Fruit fly (Drosophila melanogaster) whole organism, embryonic: ENCODE measurements around the gene spel1.
A peak's percentile ranks its signal among the peaks of the same experiment; 100 is the strongest.

ENCODE experiments used
- Adf1 ChIP-seq: fragments of 200-800 bp; sonication (Bioruptor generic); IDR thresholded peaks from 2 replicates; pipeline ENCODE4 v1.3.6; 2022; ENCODE audit warnings: missing biosample characterization, missing genetic modification characterization
- Atf-2 ChIP-seq: fragments of 200-800 bp; sonication (Bioruptor generic); optimal IDR thresholded peaks from 2 replicates; lab custom pipeline; 2016; ENCODE audit warnings: missing biosample characterization, missing genetic modification characterization
- B-H2 ChIP-seq: fragments of 200-800 bp; sonication (Bioruptor generic); optimal IDR thresholded peaks from 2 replicates; lab custom pipeline; 2018; ENCODE audit warnings: missing biosample characterization, mild to moderate bottlenecking, missing genetic modification characterization
- Bgb ChIP-seq: fragments of 200-800 bp; sonication (Bioruptor generic); IDR thresholded peaks from 2 replicates; pipeline ENCODE4 v1.3.6; 2022; ENCODE audit warnings: missing biosample characterization, missing genetic modification characterization; ENCODE audit not compliant: partially characterized antibody
- BtbVII ChIP-seq: fragments of 200-800 bp; sonication (Bioruptor generic); optimal IDR thresholded peaks from 3 replicates; lab custom pipeline; 2017; ENCODE audit warnings: missing biosample characterization, mild to moderate bottlenecking, missing genetic modification characterization
- Bteb2 ChIP-seq: fragments of 200-800 bp; sonication (Bioruptor generic); optimal IDR thresholded peaks from 2 replicates; lab custom pipeline; 2016; ENCODE audit warnings: missing biosample characterization, missing genetic modification characterization
- CG10431 ChIP-seq: fragments of 200-800 bp; sonication (Bioruptor generic); optimal IDR thresholded peaks from 3 replicates; lab custom pipeline; 2018; ENCODE audit warnings: missing biosample characterization, mild to moderate bottlenecking, missing genetic modification characterization
- CG10462 ChIP-seq: fragments of 200-800 bp; sonication (Bioruptor generic); optimal IDR thresholded peaks from 2 replicates; lab custom pipeline; 2016; ENCODE audit warnings: missing biosample characterization, missing genetic modification characterization
- CG11504 ChIP-seq: fragments of 200-800 bp; sonication (Bioruptor generic); optimal IDR thresholded peaks from 3 replicates; lab custom pipeline; 2019; ENCODE audit warnings: missing biosample characterization, mild to moderate bottlenecking, missing genetic modification characterization, moderate library complexity
- CG13624 ChIP-seq: fragments of 200-800 bp; sonication (Bioruptor generic); optimal IDR thresholded peaks from 2 replicates; lab custom pipeline; 2016; ENCODE audit warnings: missing biosample characterization, missing genetic modification characterization
- CG15479 ChIP-seq: fragments of 200-800 bp; sonication (Bioruptor generic); optimal IDR thresholded peaks from 3 replicates; lab custom pipeline; 2019; ENCODE audit warnings: missing biosample characterization, mild to moderate bottlenecking, missing genetic modification characterization, moderate library complexity
- CG16815 ChIP-seq: fragments of 200-800 bp; sonication (Bioruptor generic); optimal IDR thresholded peaks from 3 replicates; lab custom pipeline; 2017; ENCODE audit warnings: missing biosample characterization, mild to moderate bottlenecking, missing genetic modification characterization
- CG1792 ChIP-seq: fragments of 200-800 bp; sonication (Bioruptor generic); optimal IDR thresholded peaks from 2 replicates; lab custom pipeline; 2016; ENCODE audit warnings: missing biosample characterization, missing genetic modification characterization
- CG18011 ChIP-seq: fragments of 200-800 bp; sonication (Bioruptor generic); optimal IDR thresholded peaks from 2 replicates; lab custom pipeline; 2017; ENCODE audit warnings: missing biosample characterization, missing genetic modification characterization, mild to moderate bottlenecking, moderate library complexity, missing genotype
- CG18476 ChIP-seq: fragments of 200-800 bp; sonication (Bioruptor generic); optimal IDR thresholded peaks from 2 replicates; lab custom pipeline; 2016; ENCODE audit warnings: missing biosample characterization, mild to moderate bottlenecking, missing genetic modification characterization
- CG2129 ChIP-seq: fragments of 200-800 bp; sonication (Bioruptor generic); IDR thresholded peaks from 2 replicates; pipeline ENCODE4 v1.3.6; 2022; ENCODE audit warnings: missing biosample characterization, missing genetic modification characterization; ENCODE audit not compliant: partially characterized antibody
- CG30403 ChIP-seq: fragments of 200-800 bp; sonication (Bioruptor generic); optimal IDR thresholded peaks from 3 replicates; lab custom pipeline; 2016; ENCODE audit warnings: missing biosample characterization, missing genetic modification characterization
- CG32532 ChIP-seq: fragments of 200-800 bp; sonication (Bioruptor generic); IDR thresholded peaks from 2 replicates; pipeline ENCODE4 v1.3.6; 2022; ENCODE audit warnings: missing biosample characterization, missing genetic modification characterization
- CG32772 ChIP-seq: fragments of 200-800 bp; sonication (Bioruptor generic); IDR thresholded peaks from 2 replicates; pipeline ENCODE4 v1.3.6; 2022; ENCODE audit warnings: missing biosample characterization, missing genetic modification characterization
- CG34224 ChIP-seq: fragments of 200-800 bp; sonication (Bioruptor generic); IDR thresholded peaks from 3 replicates; pipeline ENCODE4 v1.3.6; 2022; ENCODE audit warnings: missing biosample characterization, missing genetic modification characterization; ENCODE audit not compliant: partially characterized antibody
- CG34422 ChIP-seq: fragments of 200-800 bp; sonication (Bioruptor generic); IDR thresholded peaks from 3 replicates; pipeline ENCODE4 v1.3.6; 2022; ENCODE audit warnings: missing biosample characterization, missing genetic modification characterization
- CG4730 ChIP-seq: fragments of 200-800 bp; sonication (Bioruptor generic); IDR thresholded peaks from 2 replicates; pipeline ENCODE4 v1.3.6; 2022; ENCODE audit warnings: missing biosample characterization, missing genetic modification characterization
- CG5180 ChIP-seq: fragments of 200-800 bp; sonication (Bioruptor generic); optimal IDR thresholded peaks from 3 replicates; lab custom pipeline; 2017; ENCODE audit warnings: missing biosample characterization, missing genetic modification characterization, mild to moderate bottlenecking, moderate library complexity, missing genetic modification reagents
- CG8290 ChIP-seq, 3 experiments: fragments of 200-800 bp; sonication (Bioruptor generic); optimal IDR thresholded peaks; 2 replicates each; lab custom pipeline; 2016 to 2019; ENCODE audit warnings: missing biosample characterization in 3 of 3, missing genetic modification characterization in 3 of 3, mild to moderate bottlenecking in 2 of 3, moderate library complexity in 1 of 3
- CHES-1-like ChIP-seq: fragments of 200-800 bp; sonication (Bioruptor generic); optimal IDR thresholded peaks from 2 replicates; lab custom pipeline; 2016; ENCODE audit warnings: missing biosample characterization, missing genetic modification characterization
- Dbx ChIP-seq: fragments of 200-800 bp; sonication (Bioruptor generic); IDR thresholded peaks from 3 replicates; pipeline ENCODE4 v1.3.6; 2022; ENCODE audit warnings: missing biosample characterization, missing genetic modification characterization
- Dek ChIP-seq: fragments of 200-800 bp; sonication (Bioruptor generic); optimal IDR thresholded peaks from 3 replicates; lab custom pipeline; 2019; ENCODE audit warnings: missing biosample characterization, mild to moderate bottlenecking, missing genetic modification characterization, moderate library complexity
- Doc3 ChIP-seq: fragments of 200-800 bp; sonication (Bioruptor generic); IDR thresholded peaks from 3 replicates; pipeline ENCODE4 v1.3.6; 2022; ENCODE audit warnings: missing biosample characterization, missing genetic modification characterization; ENCODE audit not compliant: partially characterized antibody
- Drgx ChIP-seq: fragments of 200-800 bp; sonication (Bioruptor generic); IDR thresholded peaks from 2 replicates; pipeline ENCODE4 v1.3.6; 2022; ENCODE audit warnings: missing biosample characterization, missing genetic modification characterization
- Fer2 ChIP-seq: fragments of 200-800 bp; sonication (Bioruptor generic); optimal IDR thresholded peaks from 2 replicates; lab custom pipeline; 2018; ENCODE audit warnings: missing biosample characterization, mild to moderate bottlenecking, missing genetic modification characterization, moderate library complexity
- Gug ChIP-seq: fragments of 200-800 bp; sonication (Bioruptor generic); IDR thresholded peaks from 4 replicates; pipeline ENCODE4 v1.3.6; 2022; ENCODE audit warnings: missing biosample characterization, missing genetic modification characterization
- Hr78 ChIP-seq, 2 experiments: fragments of 200-800 bp in 1 of 2; fragments of >200 bp in 1 of 2; sonication (Bioruptor generic) in 1 of 2; optimal IDR thresholded peaks; 2 replicates each; lab custom pipeline; 2017 to 2019; ENCODE audit warnings: missing biosample characterization in 2 of 2, missing genetic modification characterization in 2 of 2, mild to moderate bottlenecking in 1 of 2, moderate library complexity in 1 of 2
- Oli ChIP-seq: fragments of 200-800 bp; sonication (Bioruptor generic); optimal IDR thresholded peaks from 2 replicates; lab custom pipeline; 2018; ENCODE audit warnings: missing biosample characterization, mild to moderate bottlenecking, missing genetic modification characterization, moderate library complexity
- Ssrp ChIP-seq: fragments of 200-800 bp; sonication (Bioruptor generic); optimal IDR thresholded peaks from 2 replicates; lab custom pipeline; 2018; ENCODE audit warnings: missing biosample characterization, mild to moderate bottlenecking, missing genetic modification characterization, moderate library complexity
- cg ChIP-seq: fragments of 200-800 bp; sonication (Bioruptor generic); optimal IDR thresholded peaks from 3 replicates; lab custom pipeline; 2019; ENCODE audit warnings: missing biosample characterization, mild to moderate bottlenecking, missing genetic modification characterization, moderate library complexity
- chif ChIP-seq, 2 experiments: fragments of 200-800 bp; sonication (Bioruptor generic); optimal IDR thresholded peaks; 3 replicates each; lab custom pipeline; 2016; ENCODE audit warnings: missing biosample characterization in 2 of 2, missing genetic modification characterization in 2 of 2
- dmrt99B ChIP-seq: fragments of 200-800 bp; sonication (Bioruptor generic); optimal IDR thresholded peaks from 2 replicates; lab custom pipeline; 2018; ENCODE audit warnings: missing biosample characterization, mild to moderate bottlenecking, missing genetic modification characterization, moderate library complexity
- eyg ChIP-seq: fragments of 200-800 bp; sonication (Bioruptor generic); optimal IDR thresholded peaks from 3 replicates; lab custom pipeline; 2016; ENCODE audit warnings: missing biosample characterization, missing genetic modification characterization
- her ChIP-seq: fragments of 200-800 bp; sonication (Bioruptor generic); optimal IDR thresholded peaks from 2 replicates; lab custom pipeline; 2016; ENCODE audit warnings: missing biosample characterization, missing genetic modification characterization
- lilli ChIP-seq: fragments of 200-800 bp; sonication (Bioruptor generic); optimal IDR thresholded peaks from 3 replicates; lab custom pipeline; 2016; ENCODE audit warnings: missing biosample characterization, missing genetic modification characterization
- lmd ChIP-seq: fragments of 200-800 bp; sonication (Bioruptor generic); IDR thresholded peaks from 2 replicates; pipeline ENCODE4 v1.3.6; 2022; ENCODE audit warnings: missing biosample characterization, missing genetic modification characterization
- nau ChIP-seq: fragments of 200-800 bp; sonication (Bioruptor generic); optimal IDR thresholded peaks from 3 replicates; lab custom pipeline; 2017; ENCODE audit warnings: missing biosample characterization, mild to moderate bottlenecking, missing genetic modification characterization, missing genetic modification reagents
- pita ChIP-seq: fragments of 200-800 bp; sonication (Bioruptor generic); optimal IDR thresholded peaks from 2 replicates; lab custom pipeline; 2017; ENCODE audit warnings: missing biosample characterization, mild to moderate bottlenecking, missing genetic modification characterization
- scrt ChIP-seq: fragments of 200-800 bp; sonication (Bioruptor generic); optimal IDR thresholded peaks from 2 replicates; lab custom pipeline; 2018; ENCODE audit warnings: missing biosample characterization, mild to moderate bottlenecking, missing genetic modification characterization, moderate library complexity
- slbo ChIP-seq: fragments of 200-800 bp; sonication (Bioruptor generic); IDR thresholded peaks from 2 replicates; pipeline ENCODE4 v1.3.6; 2022; ENCODE audit warnings: missing biosample characterization, missing genetic modification characterization
- tx ChIP-seq: fragments of 200-800 bp; sonication (Bioruptor generic); optimal IDR thresholded peaks from 2 replicates; lab custom pipeline; 2016; ENCODE audit warnings: missing biosample characterization, missing genetic modification characterization
- wdn ChIP-seq: fragments of 200-800 bp; sonication (Bioruptor generic); IDR thresholded peaks from 2 replicates; pipeline ENCODE4 v1.3.6; 2022; ENCODE audit warnings: missing biosample characterization, missing genetic modification characterization

spel1 gene

dm6 chr2L:14355033-14355851, 6.6 kb upstream of the spel1 start, which contains the start of gene Rab14 (continued):
- TF ChIP-seq B-H2, result peak; percentile 75
- TF ChIP-seq CG5180 (GFP tag; lab: Kevin White, UChicago), result peak; percentile 60
- TF ChIP-seq Atf-2, result peak; percentile 30
- TF ChIP-seq Bteb2 (GFP tag; lab: Kevin White, UChicago), result peak; percentile 33
- TF ChIP-seq CG32532 (GFP tag; lab: Robert Waterston, UW), result peak; percentile 91
- peak; percentile 48 for TF ChIP-seq CG15479 (GFP tag; lab: Kevin White, UChicago)
- TF ChIP-seq CG13624 (GFP tag; lab: Kevin White, UChicago), result peak; percentile 76
- peak; percentile 80 for TF ChIP-seq Dbx (GFP tag; lab: Robert Waterston, UW)
- peak; percentile 70; the same call in 1 of the 3 replicates for TF ChIP-seq Doc3 (GFP tag; lab: Robert Waterston, UW)
- TF ChIP-seq Bgb (GFP tag; lab: Robert Waterston, UW), result peak; percentile 91
- TF ChIP-seq CHES-1-like (GFP tag; lab: Kevin White, UChicago), result peak; percentile 85
- peak; percentile 32 for TF ChIP-seq Adf1
- peak; percentile 87 for TF ChIP-seq Dek
- TF ChIP-seq CG8290 (GFP tag; optimal IDR thresholded peaks at IDR 0.05; lab: Kevin White, UChicago), result peak; percentile 31
- TF ChIP-seq CG8290 (tag; optimal IDR thresholded peaks at IDR 0.05; lab: Kevin White, UChicago), result peak in 1 of 2 experiments; percentile 78
- peak; percentile 77 for TF ChIP-seq BtbVII (GFP tag; lab: Kevin White, UChicago)
- peak; percentile 50 for TF ChIP-seq CG18011 (GFP tag; lab: Kevin White, UChicago)
- peak; percentile 89 for TF ChIP-seq CG34224
- peak; percentile 92 for TF ChIP-seq cg (GFP tag; lab: Kevin White, UChicago)
- TF ChIP-seq lmd (GFP tag; lab: Robert Waterston, UW), result peak; percentile 78
- peak; percentile 53 for TF ChIP-seq CG16815 (GFP tag; lab: Kevin White, UChicago)
- peak; percentile 82 for TF ChIP-seq CG30403 (GFP tag; lab: Kevin White, UChicago)
- TF ChIP-seq dmrt99B (tag; lab: Kevin White, UChicago), result peak; percentile 83
- peak; percentile 51 for TF ChIP-seq nau (GFP tag; lab: Kevin White, UChicago)
- TF ChIP-seq slbo (GFP tag; lab: Robert Waterston, UW), result peak; percentile 87
- TF ChIP-seq Ssrp, result peak; percentile 73
- peak; percentile 90 for TF ChIP-seq CG34422
- no peak for TF ChIP-seq eyg (GFP tag; lab: Kevin White, UChicago)
- TF ChIP-seq her (GFP tag; lab: Kevin White, UChicago), result peak; percentile 57
- peak; percentile 88 for TF ChIP-seq lilli (GFP tag; lab: Kevin White, UChicago)
- peak; percentile 49 for TF ChIP-seq CG32772 (GFP tag; lab: Robert Waterston, UW)
- TF ChIP-seq Hr78 (GFP tag; optimal IDR thresholded peaks at IDR 0.05; lab: Kevin White, UChicago), result no peak
- TF ChIP-seq CG10431, result peak; percentile 55
- peak; percentile 85 for TF ChIP-seq Drgx (GFP tag; lab: Robert Waterston, UW)
- TF ChIP-seq tx, result peak; percentile 60
- TF ChIP-seq CG10462 (GFP tag; lab: Kevin White, UChicago), result peak; percentile 48
- peak; percentile 76; the same call in 3 of the 4 replicates for TF ChIP-seq Gug (GFP tag; lab: Robert Waterston, UW)
- peak; percentile 75 for TF ChIP-seq Fer2 (tag; lab: Kevin White, UChicago)
- TF ChIP-seq CG4730 (GFP tag; lab: Robert Waterston, UW), result peak; percentile 49
- peak; percentile 83 for TF ChIP-seq wdn (GFP tag; lab: Robert Waterston, UW)
- no peak for TF ChIP-seq pita
- TF ChIP-seq CG11504, result peak; percentile 87
- TF ChIP-seq Oli (tag; lab: Kevin White, UChicago), result peak; percentile 85
- peak; percentile 73 to 77 for TF ChIP-seq chif (GFP tag; optimal IDR thresholded peaks at IDR 0.05; lab: Kevin White, UChicago)
- peak; percentile 58 for TF ChIP-seq CG2129
- no peak for TF ChIP-seq CG1792 (GFP tag; lab: Kevin White, UChicago)
- TF ChIP-seq CG18476 (GFP tag; lab: Kevin White, UChicago), result peak; percentile 61
- TF ChIP-seq scrt (GFP tag; lab: Kevin White, UChicago), result peak; percentile 57
